Worm (Caenorhabditis elegans) whole organism, midembryonic: ENCODE measurements around the gene Y57G11B.5.
A peak's percentile ranks its signal among the peaks of the same experiment; 100 is the strongest.

ENCODE experiments used
- T22C8.4 ChIP-seq: fragments of 200-800 bp; sonication (Bioruptor generic); IDR thresholded peaks from 2 replicates; pipeline ENCODE4 v1.3.6; 2022; ENCODE audit warnings: missing genetic modification characterization, missing compliant biosample characterization
- cog-1 ChIP-seq: sonication (generic microtip); optimal IDR thresholded peaks from 2 replicates; lab custom pipeline; 2016; ENCODE audit warnings: missing genetic modification characterization, missing compliant biosample characterization
- flt-1 ChIP-seq: fragments of 200-800 bp; sonication (Bioruptor generic); IDR thresholded peaks from 2 replicates; pipeline ENCODE4 v1.3.6; 2022; ENCODE audit warnings: missing genetic modification characterization, missing compliant biosample characterization
- klf-2 ChIP-seq: fragments of 200-800 bp; sonication (Bioruptor generic); conservative IDR thresholded peaks from 2 replicates; pipeline ENCODE4 v1.3.6; 2022; ENCODE audit warnings: missing genetic modification reagents, missing genetic modification characterization, missing compliant biosample characterization
- med-1 ChIP-seq: sonication (generic microtip); optimal IDR thresholded peaks from 2 replicates; lab custom pipeline; 2017; ENCODE audit warnings: missing genetic modification characterization, mild to moderate bottlenecking, missing compliant biosample characterization, antibody characterized with exemption, missing genetic modification reagents; ENCODE audit not compliant: insufficient read depth
- ref-1 ChIP-seq: fragments of 200-800 bp; sonication (Bioruptor generic); conservative IDR thresholded peaks from 2 replicates; pipeline ENCODE4 v1.3.6; 2022; ENCODE audit warnings: missing genetic modification reagents, missing genetic modification characterization, missing compliant biosample characterization
- tab-1 ChIP-seq: fragments of 200-800 bp; sonication (Bioruptor generic); IDR thresholded peaks from 2 replicates; pipeline ENCODE4 v1.3.6; 2022; ENCODE audit warnings: missing genetic modification characterization, missing compliant biosample characterization
- ztf-23 ChIP-seq: fragments of 200-800 bp; sonication (Bioruptor generic); IDR thresholded peaks from 2 replicates; pipeline ENCODE4 v1.3.6; 2022; ENCODE audit warnings: missing genetic modification reagents, missing genetic modification characterization, missing compliant biosample characterization
- ztf-29 ChIP-seq: fragments of 200-800 bp; sonication (Bioruptor generic); IDR thresholded peaks from 2 replicates; pipeline ENCODE4 v1.3.6; 2022; ENCODE audit warnings: missing genetic modification reagents, missing genetic modification characterization, missing compliant biosample characterization

The Y57G11B.5 gene

DNA sequence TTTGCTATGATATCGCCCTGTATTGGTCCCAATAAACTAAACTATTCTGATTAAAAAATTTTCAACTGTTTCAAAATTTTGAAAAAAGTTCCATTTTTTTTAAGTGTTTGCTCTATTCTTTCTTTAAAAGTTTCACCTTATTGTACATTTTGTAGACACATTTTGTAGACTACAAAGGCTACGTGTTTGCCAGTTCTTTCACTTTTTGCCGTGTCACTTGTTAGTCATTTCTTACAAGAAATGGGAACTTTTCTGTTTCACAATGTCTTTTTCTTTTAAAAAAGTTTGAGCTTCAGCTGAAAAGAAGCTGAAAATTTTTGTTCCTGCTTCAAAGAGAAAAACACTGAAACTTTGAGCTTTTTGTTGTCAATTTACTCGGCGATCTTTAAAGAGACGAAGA is 42.4 kb downstream of the Y57G11B.5 start:
- TF ChIP-seq klf-2, result no peak
- no peak for TF ChIP-seq tab-1 (GFP tag; lab: Robert Waterston, UW)
- TF ChIP-seq flt-1 (GFP tag; lab: Robert Waterston, UW), result no peak
- no peak for TF ChIP-seq ztf-29
- no peak for TF ChIP-seq ref-1 (GFP tag; lab: Robert Waterston, UW)
- no peak for TF ChIP-seq ztf-23 (GFP tag; lab: Robert Waterston, UW)
- no peak for TF ChIP-seq cog-1 (tag; lab: Kevin White, UChicago)
- TF ChIP-seq T22C8.4 (GFP tag; lab: Robert Waterston, UW), result no peak
- TF ChIP-seq med-1 (GFP tag; lab: Kevin White, UChicago), result no peak

DNA sequence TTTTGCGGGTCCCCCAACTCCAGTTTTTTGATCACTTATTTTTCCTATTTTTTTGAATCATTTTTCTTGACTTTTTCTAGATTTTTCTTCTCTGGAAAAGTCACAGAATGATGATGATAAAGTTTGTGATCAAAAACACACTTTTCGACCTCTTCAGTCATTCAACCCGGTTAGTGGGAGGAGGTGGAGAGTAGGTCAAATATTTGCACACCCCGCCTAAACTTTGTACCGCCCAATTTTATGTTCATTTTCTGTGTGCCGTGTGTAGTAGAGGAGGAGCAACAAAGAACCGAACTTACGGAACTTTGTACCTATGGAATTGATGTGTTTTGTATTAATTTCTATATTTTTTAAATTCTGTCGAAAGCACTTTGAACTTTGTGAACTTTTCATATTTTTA is 42.9 kb downstream of the Y57G11B.5 start:
- TF ChIP-seq ztf-23 (GFP tag; lab: Robert Waterston, UW) (no peak), klf-2 (no peak), med-1 (GFP tag; lab: Kevin White, UChicago) (no peak), ref-1 (GFP tag; lab: Robert Waterston, UW) (no peak), T22C8.4 (GFP tag; lab: Robert Waterston, UW) (no peak), flt-1 (GFP tag; lab: Robert Waterston, UW) (no peak), cog-1 (tag; lab: Kevin White, UChicago) (no peak), tab-1 (GFP tag; lab: Robert Waterston, UW) (no peak), ztf-29 (no peak)

DNA sequence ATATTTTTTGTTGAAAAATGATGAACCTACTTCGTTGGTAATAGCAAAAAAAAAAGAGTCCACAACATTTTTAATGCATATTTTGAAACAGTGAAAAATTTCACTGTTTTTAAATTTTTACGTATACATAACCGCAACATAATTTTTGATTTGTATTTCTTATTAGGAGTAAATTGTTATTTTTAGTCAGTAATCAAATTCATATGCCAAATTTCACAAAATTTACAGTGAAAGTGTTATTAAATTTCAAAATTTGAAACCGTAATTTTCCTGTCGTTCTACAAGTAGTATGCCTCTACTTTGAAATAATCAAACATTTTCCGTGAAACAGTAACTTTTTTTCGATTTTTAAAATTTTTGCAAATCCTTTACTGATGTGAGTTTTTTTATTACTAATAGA is 43.4 kb downstream of the Y57G11B.5 start:
- TF ChIP-seq flt-1 (GFP tag; lab: Robert Waterston, UW) (no peak), med-1 (GFP tag; lab: Kevin White, UChicago) (no peak), ref-1 (GFP tag; lab: Robert Waterston, UW) (no peak), ztf-29 (no peak), tab-1 (GFP tag; lab: Robert Waterston, UW) (no peak), klf-2 (no peak), ztf-23 (GFP tag; lab: Robert Waterston, UW) (no peak), T22C8.4 (GFP tag; lab: Robert Waterston, UW) (no peak), cog-1 (tag; lab: Kevin White, UChicago) (no peak)

ce11 chrIV:14618551-14618950 is 43.9 kb downstream of the Y57G11B.5 start:
- no peak for TF ChIP-seq T22C8.4 (GFP tag; lab: Robert Waterston, UW)
- TF ChIP-seq med-1 (GFP tag; lab: Kevin White, UChicago), result no peak
- no peak for TF ChIP-seq tab-1 (GFP tag; lab: Robert Waterston, UW)
- no peak for TF ChIP-seq ref-1 (GFP tag; lab: Robert Waterston, UW)
- no peak for TF ChIP-seq cog-1 (tag; lab: Kevin White, UChicago)
- no peak for TF ChIP-seq flt-1 (GFP tag; lab: Robert Waterston, UW)
- no peak for TF ChIP-seq ztf-29
- no peak for TF ChIP-seq klf-2
- no peak for TF ChIP-seq ztf-23 (GFP tag; lab: Robert Waterston, UW)

DNA sequence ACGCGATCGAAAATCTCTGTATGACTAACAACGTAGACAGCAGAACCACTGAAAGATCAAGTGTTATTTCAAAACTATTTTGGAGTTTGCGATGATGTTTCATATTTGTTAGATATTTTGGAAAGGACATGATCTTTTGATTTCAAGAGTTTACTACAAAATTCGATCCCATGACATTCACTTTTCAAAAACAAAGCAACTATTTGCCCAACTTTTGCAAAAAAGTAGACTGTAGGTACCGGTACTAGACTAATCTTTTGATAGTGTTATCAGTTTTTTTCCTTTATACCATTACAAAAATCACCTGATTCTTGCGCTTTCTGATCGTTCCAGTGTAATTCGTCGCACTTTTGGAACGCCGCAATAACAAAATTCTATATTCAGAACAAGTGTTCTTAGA is 45.4 kb downstream of the Y57G11B.5 start:
- TF ChIP-seq tab-1 (GFP tag; lab: Robert Waterston, UW), result no peak
- TF ChIP-seq klf-2, result no peak
- TF ChIP-seq ztf-23 (GFP tag; lab: Robert Waterston, UW), result no peak
- no peak for TF ChIP-seq med-1 (GFP tag; lab: Kevin White, UChicago)
- no peak for TF ChIP-seq cog-1 (tag; lab: Kevin White, UChicago)
- no peak for TF ChIP-seq flt-1 (GFP tag; lab: Robert Waterston, UW)

DNA sequence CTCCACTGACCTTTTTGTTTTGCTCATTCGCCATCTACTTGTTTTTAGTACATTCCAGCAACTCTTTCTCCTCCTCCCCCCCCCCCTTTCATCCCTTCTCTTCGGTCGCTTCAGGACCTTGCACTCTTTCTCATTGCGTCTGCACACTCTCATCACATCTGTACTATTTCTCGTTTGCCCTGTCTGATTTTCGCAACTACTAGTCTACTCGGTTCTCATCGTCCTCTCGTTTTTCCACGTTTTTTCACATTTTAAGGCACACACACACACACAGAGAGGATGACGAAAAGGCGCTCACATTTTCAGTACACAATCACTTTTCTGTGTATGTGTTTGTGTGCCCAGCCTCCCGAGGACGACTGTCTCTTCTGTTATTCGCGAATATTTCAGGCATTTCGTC is 45.9 kb downstream of the Y57G11B.5 start:
- TF ChIP-seq flt-1 (GFP tag; lab: Robert Waterston, UW), result no peak
- no peak for TF ChIP-seq med-1 (GFP tag; lab: Kevin White, UChicago)
- TF ChIP-seq ztf-23 (GFP tag; lab: Robert Waterston, UW), result no peak
- TF ChIP-seq ref-1 (GFP tag; lab: Robert Waterston, UW), result no peak
- TF ChIP-seq T22C8.4 (GFP tag; lab: Robert Waterston, UW), result no peak
- TF ChIP-seq tab-1 (GFP tag; lab: Robert Waterston, UW), result no peak
- TF ChIP-seq cog-1 (tag; lab: Kevin White, UChicago), result no peak
- TF ChIP-seq ztf-29, result no peak
- TF ChIP-seq klf-2, result no peak

DNA sequence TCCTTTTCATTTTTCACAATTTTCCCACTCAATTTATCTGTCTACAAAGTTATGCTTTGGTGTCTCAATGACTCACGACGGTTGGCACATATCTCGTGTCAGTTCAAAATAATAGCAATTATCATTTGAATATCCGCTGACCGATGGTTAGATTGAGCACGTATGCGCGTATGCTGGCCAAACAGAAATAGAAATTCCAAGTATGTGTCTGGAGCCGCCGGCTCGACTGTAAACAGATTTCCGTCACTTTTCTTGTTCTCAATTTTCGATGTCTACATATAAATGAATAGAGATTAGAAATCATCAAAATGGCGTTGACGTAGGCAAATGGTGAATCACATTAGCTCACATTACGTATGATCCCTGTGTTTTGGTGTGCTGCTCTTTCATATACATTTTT is 46.5 kb downstream of the Y57G11B.5 start:
- no peak for TF ChIP-seq cog-1 (tag; lab: Kevin White, UChicago)

- TF ChIP-seq klf-2 (no peak), med-1 (GFP tag; lab: Kevin White, UChicago) (no peak), ztf-29 (no peak), flt-1 (GFP tag; lab: Robert Waterston, UW) (0 out of 2 replicates have a peak, but pooled peaks have one; percentile 27)
Measured at ce11 chrIV:14622109-14622508, 47.5 kb downstream of the Y57G11B.5 start.
